Worm (Caenorhabditis elegans): ENCODE measurements around the gene gtf-2E1.

gtf-2E1 gene

DNA sequence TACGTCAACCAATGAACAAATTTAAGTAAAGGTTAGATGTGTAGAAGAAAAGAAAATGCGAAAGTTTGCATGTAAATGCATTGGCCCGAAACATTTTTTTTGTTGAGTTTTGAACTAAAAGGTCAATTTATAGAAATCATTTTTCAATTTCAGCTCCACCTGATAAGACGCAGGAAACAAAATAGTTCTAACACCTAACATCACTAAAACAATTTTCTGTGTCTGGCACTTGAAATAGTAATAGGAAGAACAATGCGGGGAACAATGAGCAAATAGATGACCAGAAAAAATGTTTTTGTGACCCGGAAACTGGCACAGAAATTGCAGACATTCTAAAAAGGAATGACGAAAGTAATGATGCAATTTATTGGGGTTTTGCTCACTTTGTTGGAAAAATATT, 37.2 kb downstream of the gtf-2E1 start:
- no peak for TF ChIP-seq egl-27 (tag; optimal IDR thresholded peaks at IDR 0.05)
- peak; percentile 72 for TF ChIP-seq pqm-1 (tag; optimal IDR thresholded peaks at IDR 0.05)
- peak; percentile 59 for TF ChIP-seq elt-2 (tag; optimal IDR thresholded peaks at IDR 0.05)

DNA sequence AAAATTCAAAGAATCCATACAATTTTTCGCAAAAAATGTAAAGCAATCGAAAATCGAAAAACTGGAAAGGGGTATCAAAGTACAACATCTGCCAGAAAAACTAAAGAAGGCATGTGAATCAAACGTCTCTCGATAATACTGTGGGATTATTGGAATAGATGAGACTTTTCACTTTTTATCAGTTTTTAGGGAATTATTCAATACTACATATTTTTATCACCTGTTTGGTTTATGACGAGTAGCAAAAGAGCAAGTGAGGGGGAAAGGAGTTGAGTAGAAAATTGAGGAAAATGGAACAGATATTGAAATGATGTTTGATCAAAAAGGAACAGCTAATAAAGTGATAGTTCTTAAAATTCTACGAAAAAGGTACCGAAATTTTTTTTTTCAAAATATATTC, 38.0 kb downstream of the gtf-2E1 start:
- TF ChIP-seq elt-2 (tag; optimal IDR thresholded peaks at IDR 0.05) = peak; percentile 59
- TF ChIP-seq lin-39 (tag; optimal IDR thresholded peaks at IDR 0.05) = no peak
- TF ChIP-seq pqm-1 (tag; optimal IDR thresholded peaks at IDR 0.05) = peak; percentile 55

DNA sequence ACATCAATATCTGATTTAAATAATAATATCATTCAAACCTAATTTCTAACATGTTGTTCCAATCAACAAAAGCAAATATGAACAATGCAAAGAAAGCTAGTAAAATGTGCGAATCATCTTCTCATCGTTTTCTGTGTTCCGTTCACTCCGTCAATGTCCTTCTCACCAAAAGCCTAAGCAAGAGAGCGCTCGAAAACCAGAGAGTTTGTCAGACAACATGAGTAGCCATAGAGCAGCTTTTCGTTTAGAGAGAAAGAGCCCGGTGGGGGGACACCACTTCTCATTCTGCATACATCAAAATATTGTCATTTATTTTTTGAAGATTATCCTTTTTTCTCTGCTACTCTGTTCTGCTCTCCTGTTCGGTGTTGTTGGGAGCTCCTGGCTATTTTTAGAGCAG, 38.6 kb downstream of the gtf-2E1 start:
- peak; percentile 32 for TF ChIP-seq lin-15B (tag; optimal IDR thresholded peaks at IDR 0.05)
- TF ChIP-seq fos-1 (tag; optimal IDR thresholded peaks at IDR 0.05) = no peak
- TF ChIP-seq egl-5 (tag; optimal IDR thresholded peaks at IDR 0.05) = peak; percentile 71
- peak; percentile 72 for TF ChIP-seq lin-39 (tag; optimal IDR thresholded peaks at IDR 0.05)
- TF ChIP-seq hmg-11 (tag; optimal IDR thresholded peaks at IDR 0.05) = peak; percentile 40

- TF ChIP-seq elt-1 (tag; optimal IDR thresholded peaks at IDR 0.05) (no peak), pqm-1 (tag; optimal IDR thresholded peaks at IDR 0.05) (no peak), ceh-28 (tag; optimal IDR thresholded peaks at IDR 0.05) (no peak), unc-62 (GFP tag; optimal IDR thresholded peaks at IDR 0.05) (no peak), fkh-2 (tag; optimal IDR thresholded peaks at IDR 0.05) (no peak)
These were observed 39.4 kb downstream of the gtf-2E1 start, which contains the start of gene T28F3.5 for ce11 chrIV:17294489-17294888. TSS of gene T28F3.5 (plus strand) at chrIV:17294789.

DNA sequence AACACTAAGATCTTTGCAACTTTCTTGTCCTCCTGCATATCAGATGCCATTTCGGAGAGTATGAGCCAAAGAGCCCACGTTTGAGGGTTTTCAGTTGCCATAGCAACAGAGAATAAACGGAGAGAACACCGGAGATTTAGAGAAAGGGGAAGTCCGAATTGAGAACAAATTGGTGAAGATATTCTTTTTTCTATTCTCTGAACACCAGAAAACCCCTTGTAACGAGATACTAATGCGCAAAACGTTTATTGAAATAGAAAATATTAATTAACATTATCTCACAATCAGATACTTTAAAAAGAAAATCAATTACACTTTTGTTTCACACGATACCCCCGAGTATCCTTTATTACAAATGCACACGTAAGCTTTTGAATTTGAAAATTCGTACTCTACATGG, 46.8 kb downstream of the gtf-2E1 start, which contains the start of gene ifta-2:
TSS of gene ifta-2 (minus strand) at position 101 of the 400 bp plus-strand sequence.
- no peak for TF ChIP-seq unc-62 (GFP tag; optimal IDR thresholded peaks at IDR 0.05)
- no peak for TF ChIP-seq nhr-23 (tag; optimal IDR thresholded peaks at IDR 0.05)
- no peak for TF ChIP-seq egl-27 (tag; optimal IDR thresholded peaks at IDR 0.05)
- TF ChIP-seq egl-5 (tag; optimal IDR thresholded peaks at IDR 0.05) = no peak
- no peak for TF ChIP-seq jun-1 (tag; optimal IDR thresholded peaks at IDR 0.05)
- no peak for TF ChIP-seq zag-1 (tag; optimal IDR thresholded peaks at IDR 0.05)
- no peak for TF ChIP-seq tbx-2 (tag; optimal IDR thresholded peaks at IDR 0.05)
- TF ChIP-seq ceh-82 (tag; optimal IDR thresholded peaks at IDR 0.05) = no peak
- TF ChIP-seq ztf-4 (tag; optimal IDR thresholded peaks at IDR 0.05) = no peak
